Worm (Caenorhabditis elegans): ENCODE measurements around the gene stn-2.

DNA sequence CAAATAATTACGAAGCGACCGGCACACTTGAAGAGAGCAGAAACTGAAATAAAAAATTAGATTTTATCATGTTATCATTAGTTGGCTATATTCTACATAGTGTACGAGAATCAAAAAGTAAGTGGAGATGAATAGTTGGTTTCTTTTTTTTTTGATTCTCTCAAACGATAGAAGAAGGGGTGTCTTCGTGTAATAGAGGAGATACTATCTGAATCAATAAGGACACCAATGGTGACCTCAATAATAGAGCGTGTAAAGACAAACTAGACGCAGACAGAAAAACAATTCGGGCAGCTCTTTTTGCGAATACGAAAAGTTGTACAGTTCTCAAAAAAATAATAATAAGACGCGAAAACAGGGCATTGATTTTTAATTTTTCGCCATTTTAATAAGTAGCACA is 17.9 kb downstream of the stn-2 start:
- TF ChIP-seq tab-1 (GFP tag; IDR thresholded peaks at IDR 0.05) (no peak), med-1 (GFP tag; optimal IDR thresholded peaks at IDR 0.05; ENCODE audit: insufficient read depth) (no peak), flt-1 (GFP tag; IDR thresholded peaks at IDR 0.05) (no peak), ztf-23 (GFP tag; IDR thresholded peaks at IDR 0.05) (no peak), ztf-29 (GFP tag; IDR thresholded peaks at IDR 0.05) (no peak), cog-1 (tag; optimal IDR thresholded peaks at IDR 0.05) (no peak), ref-1 (GFP tag; conservative IDR thresholded peaks at IDR 0.05) (no peak), T22C8.4 (GFP tag; IDR thresholded peaks at IDR 0.05) (no peak), klf-2 (GFP tag; conservative IDR thresholded peaks at IDR 0.05) (no peak)

All from whole organism, midembryonic.